Worm (Caenorhabditis elegans) whole organism, young adult: ENCODE measurements around the gene timm-17B.2.
A peak's percentile ranks its signal among the peaks of the same experiment; 100 is the strongest.

Experiments used
- B0019.2 ChIP-seq: fragments of 200-800 bp; sonication (Bioruptor generic); conservative IDR thresholded peaks from 2 replicates; pipeline ENCODE4 v1.3.6; 2022; ENCODE audit warnings: missing genetic modification reagents, missing genetic modification characterization, missing compliant biosample characterization
- B0261.1 ChIP-seq: sonication (generic microtip); optimal IDR thresholded peaks from 2 replicates; lab custom pipeline; 2016; ENCODE audit warnings: mild to moderate bottlenecking, missing genetic modification characterization, moderate library complexity, missing compliant biosample characterization
- B0336.3 ChIP-seq: fragments of 200-800 bp; sonication (Bioruptor generic); IDR thresholded peaks from 2 replicates; pipeline ENCODE4 v1.3.6; 2022; ENCODE audit warnings: missing genetic modification characterization, missing compliant biosample characterization
- C06A6.2 ChIP-seq: fragments of 200-800 bp; sonication (Bioruptor generic); conservative IDR thresholded peaks from 2 replicates; pipeline ENCODE4 v1.3.6; 2022; ENCODE audit warnings: missing genetic modification characterization, missing compliant biosample characterization
- C17E4.6 ChIP-seq: fragments of 200-800 bp; sonication (Bioruptor generic); IDR thresholded peaks from 2 replicates; pipeline ENCODE4 v1.3.6; 2022; ENCODE audit warnings: missing genetic modification reagents, missing genetic modification characterization, missing compliant biosample characterization
- F10E7.11 ChIP-seq: sonication (generic microtip); optimal IDR thresholded peaks from 2 replicates; lab custom pipeline; 2017; ENCODE audit warnings: mild to moderate bottlenecking, missing genetic modification characterization, moderate library complexity, missing compliant biosample characterization
- F23B12.7 ChIP-seq: sonication (generic microtip); optimal IDR thresholded peaks from 2 replicates; lab custom pipeline; 2017; ENCODE audit warnings: missing genetic modification characterization, mild to moderate bottlenecking, missing compliant biosample characterization, antibody characterized with exemption, moderate library complexity; ENCODE audit not compliant: insufficient read depth
- F39B2.1 ChIP-seq: fragments of 200-800 bp; sonication (Bioruptor generic); IDR thresholded peaks from 2 replicates; pipeline ENCODE4 v1.3.6; 2022; ENCODE audit warnings: missing genetic modification reagents, missing genetic modification characterization, missing compliant biosample characterization
- F49E8.2 ChIP-seq: sonication (generic microtip); optimal IDR thresholded peaks from 3 replicates; lab custom pipeline; 2017; ENCODE audit warnings: missing genetic modification characterization, mild to moderate bottlenecking, missing compliant biosample characterization, antibody characterized with exemption, moderate library complexity; ENCODE audit not compliant: insufficient read depth
- F57C9.4 ChIP-seq: sonication (generic microtip); optimal IDR thresholded peaks from 2 replicates; lab custom pipeline; 2017; ENCODE audit warnings: mild to moderate bottlenecking, missing genetic modification characterization, missing compliant biosample characterization
- K11D2.4 ChIP-seq: fragments of 200-800 bp; sonication (Bioruptor generic); IDR thresholded peaks from 2 replicates; pipeline ENCODE4 v1.3.6; 2022; ENCODE audit warnings: missing genetic modification reagents, missing genetic modification characterization, missing compliant biosample characterization
- T26A5.8 ChIP-seq: sonication (generic microtip); optimal IDR thresholded peaks from 2 replicates; lab custom pipeline; 2016; ENCODE audit warnings: missing genetic modification characterization, missing compliant biosample characterization
- Y53F4B.3 ChIP-seq: fragments of 200-800 bp; sonication (Bioruptor generic); IDR thresholded peaks from 2 replicates; pipeline ENCODE4 v1.3.6; 2022; ENCODE audit warnings: missing genetic modification reagents, missing genetic modification characterization, missing compliant biosample characterization
- Y79H2A.3 ChIP-seq: fragments of 200-800 bp; sonication (Bioruptor generic); conservative IDR thresholded peaks from 2 replicates; pipeline ENCODE4 v1.3.6; 2022; ENCODE audit warnings: missing genetic modification reagents, missing genetic modification characterization, missing compliant biosample characterization
- Y95B8A.8 ChIP-seq: fragments of 200-800 bp; sonication (Bioruptor generic); IDR thresholded peaks from 2 replicates; pipeline ENCODE4 v1.3.6; 2022; ENCODE audit warnings: missing genetic modification reagents, missing genetic modification characterization, missing compliant biosample characterization
- ZK185.1 ChIP-seq: sonication (generic microtip); optimal IDR thresholded peaks from 2 replicates; lab custom pipeline; 2016; ENCODE audit warnings: mild to moderate bottlenecking, missing genetic modification characterization, missing compliant biosample characterization; ENCODE audit not compliant: poor library complexity, severe bottlenecking
- ama-1 ChIP-seq, 3 experiments: fragments of 150-350 bp in 1 of 3; sonication (generic microtip) in 2 of 3; optimal IDR thresholded peaks; 2 replicates each; lab custom pipeline; 2014 to 2018; ENCODE audit warnings: missing biosample characterization in 2 of 3, missing genetic modification characterization in 2 of 3, missing genetic modification reagents in 2 of 3
- attf-3 ChIP-seq: fragments of 200-800 bp; sonication (Bioruptor generic); conservative IDR thresholded peaks from 2 replicates; pipeline ENCODE4 v1.3.6; 2022; ENCODE audit warnings: missing genetic modification reagents, missing genetic modification characterization, missing compliant biosample characterization
- attf-5 ChIP-seq: fragments of 200-800 bp; sonication (Bioruptor generic); optimal IDR thresholded peaks from 2 replicates; lab custom pipeline; 2018; ENCODE audit warnings: mild to moderate bottlenecking, missing genetic modification characterization, missing compliant biosample characterization
- attf-6 ChIP-seq: fragments of 200-800 bp; sonication (Bioruptor generic); IDR thresholded peaks from 2 replicates; pipeline ENCODE4 v1.3.6; 2022; ENCODE audit warnings: missing genetic modification reagents, missing genetic modification characterization, missing compliant biosample characterization
- bed-1 ChIP-seq: fragments of 200-800 bp; sonication (Bioruptor generic); IDR thresholded peaks from 2 replicates; pipeline ENCODE4 v1.3.6; 2022; ENCODE audit warnings: missing genetic modification reagents, missing genetic modification characterization, missing compliant biosample characterization
- cebp-2 ChIP-seq: fragments of 200-800 bp; sonication (Bioruptor generic); IDR thresholded peaks from 2 replicates; pipeline ENCODE4 v1.3.6; 2022; ENCODE audit warnings: missing genetic modification characterization, missing compliant biosample characterization
- ceh-100 ChIP-seq: fragments of 200-800 bp; sonication (Bioruptor generic); IDR thresholded peaks from 2 replicates; pipeline ENCODE4 v1.3.6; 2022; ENCODE audit warnings: missing genetic modification reagents, missing genetic modification characterization, missing compliant biosample characterization
- dox-1 ChIP-seq: fragments of 200-800 bp; sonication (Bioruptor generic); IDR thresholded peaks from 2 replicates; pipeline ENCODE4 v1.3.6; 2022; ENCODE audit warnings: missing genetic modification reagents, missing genetic modification characterization, missing compliant biosample characterization
- egl-18 ChIP-seq: fragments of 200-800 bp; sonication (Bioruptor generic); IDR thresholded peaks from 2 replicates; pipeline ENCODE4 v1.3.6; 2022; ENCODE audit warnings: missing genetic modification reagents, missing genetic modification characterization, missing compliant biosample characterization
- ets-4 ChIP-seq: fragments of 200-800 bp; sonication (Bioruptor generic); optimal IDR thresholded peaks from 2 replicates; lab custom pipeline; 2018; ENCODE audit warnings: mild to moderate bottlenecking, missing genetic modification characterization, missing compliant biosample characterization
- hlh-12 ChIP-seq: sonication (generic microtip); optimal IDR thresholded peaks from 2 replicates; lab custom pipeline; 2016; ENCODE audit warnings: missing genetic modification characterization, missing compliant biosample characterization
- hlh-26 ChIP-seq: fragments of 200-800 bp; sonication (Bioruptor generic); conservative IDR thresholded peaks from 2 replicates; pipeline ENCODE4 v1.3.6; 2022; ENCODE audit warnings: missing genetic modification reagents, missing genetic modification characterization, missing compliant biosample characterization
- hsf-1 ChIP-seq: fragments of 200-800 bp; sonication (Bioruptor generic); IDR thresholded peaks from 2 replicates; pipeline ENCODE4 v1.3.6; 2022; ENCODE audit warnings: missing genetic modification reagents, missing genetic modification characterization, missing compliant biosample characterization
- lsl-1 ChIP-seq: fragments of 200-800 bp; sonication (Bioruptor generic); optimal IDR thresholded peaks from 2 replicates; lab custom pipeline; 2018; ENCODE audit warnings: mild to moderate bottlenecking, missing genetic modification characterization, moderate library complexity, missing compliant biosample characterization
- madf-10 ChIP-seq: sonication (generic microtip); optimal IDR thresholded peaks from 2 replicates; lab custom pipeline; 2016; ENCODE audit warnings: mild to moderate bottlenecking, missing genetic modification characterization, missing compliant biosample characterization
- mel-28 ChIP-seq: sonication (generic microtip); optimal IDR thresholded peaks from 2 replicates; lab custom pipeline; 2016; ENCODE audit warnings: borderline replicate concordance, mild to moderate bottlenecking, missing genetic modification characterization, missing compliant biosample characterization
- nfya-1 ChIP-seq: sonication (generic microtip); optimal IDR thresholded peaks from 2 replicates; lab custom pipeline; 2017; ENCODE audit warnings: antibody characterized with exemption, missing compliant biosample characterization, missing genetic modification characterization, borderline replicate concordance; ENCODE audit not compliant: insufficient read depth
- nfya-2 ChIP-seq: fragments of 200-800 bp; sonication (Bioruptor generic); IDR thresholded peaks from 2 replicates; pipeline ENCODE4 v1.3.6; 2022; ENCODE audit warnings: missing genetic modification reagents, missing genetic modification characterization, missing compliant biosample characterization
- nhr-179 ChIP-seq: sonication (generic microtip); optimal IDR thresholded peaks from 2 replicates; lab custom pipeline; 2016; ENCODE audit warnings: mild to moderate bottlenecking, missing genetic modification characterization, missing compliant biosample characterization
- rec-8 ChIP-seq, 2 experiments: sonication (generic microtip); optimal IDR thresholded peaks; 2 replicates each; lab custom pipeline; 2016; ENCODE audit warnings: mild to moderate bottlenecking in 2 of 2, missing genetic modification characterization in 2 of 2, missing genetic modification reagents in 2 of 2, missing genotype in 2 of 2, missing biosample characterization in 1 of 2, missing compliant biosample characterization in 1 of 2, moderate library complexity in 1 of 2
- rpc-1 ChIP-seq, 2 experiments: fragments of 150-350 bp in 1 of 2; sonication (generic microtip) in 1 of 2; optimal IDR thresholded peaks; 2 replicates each; lab custom pipeline; 2014 to 2018; ENCODE audit warnings: missing biosample characterization in 1 of 2, missing genetic modification characterization in 1 of 2, missing genetic modification reagents in 1 of 2, missing genotype in 1 of 2
- sdz-38 ChIP-seq: sonication (generic microtip); optimal IDR thresholded peaks from 2 replicates; lab custom pipeline; 2016; ENCODE audit warnings: missing genotype, missing genetic modification characterization, missing compliant biosample characterization
- snpc-1.3 ChIP-seq: sonication (generic microtip); optimal IDR thresholded peaks from 2 replicates; lab custom pipeline; 2017; ENCODE audit warnings: missing genetic modification characterization, mild to moderate bottlenecking, missing compliant biosample characterization, antibody characterized with exemption, moderate library complexity, missing genotype, missing genetic modification reagents; ENCODE audit not compliant: insufficient read depth
- snpc-4 ChIP-seq, 5 experiments: fragments of 150-350 bp in 1 of 5; sonication (generic microtip) in 4 of 5; optimal IDR thresholded peaks; 2 replicates each; lab custom pipeline; 2014 to 2018; ENCODE audit warnings: missing genetic modification characterization in 5 of 5, missing biosample characterization in 3 of 5, antibody characterized with exemption in 2 of 5, mild to moderate bottlenecking in 2 of 5, missing compliant biosample characterization in 2 of 5, missing genotype in 2 of 5, moderate library complexity in 2 of 5, missing genetic modification reagents in 1 of 5
- xnd-1 ChIP-seq: sonication (generic microtip); optimal IDR thresholded peaks from 2 replicates; lab custom pipeline; 2016; ENCODE audit warnings: missing genotype, missing genetic modification reagents, missing genetic modification characterization, missing compliant biosample characterization
- ztf-25 ChIP-seq: fragments of 200-800 bp; sonication (Bioruptor generic); IDR thresholded peaks from 2 replicates; pipeline ENCODE4 v1.3.6; 2022; ENCODE audit warnings: missing genetic modification reagents, missing genetic modification characterization, missing compliant biosample characterization
- ztf-26 ChIP-seq: sonication (generic microtip); optimal IDR thresholded peaks from 2 replicates; lab custom pipeline; 2017; ENCODE audit warnings: missing genetic modification characterization, missing compliant biosample characterization
- ztf-28 ChIP-seq: fragments of 200-800 bp; sonication (Bioruptor generic); IDR thresholded peaks from 2 replicates; pipeline ENCODE4 v1.3.6; 2022; ENCODE audit warnings: missing genetic modification reagents, missing genetic modification characterization, missing compliant biosample characterization
- ztf-3 ChIP-seq: fragments of 200-800 bp; sonication (Bioruptor generic); optimal IDR thresholded peaks from 2 replicates; lab custom pipeline; 2018; ENCODE audit warnings: mild to moderate bottlenecking, missing genetic modification characterization, missing compliant biosample characterization

The timm-17B.2 gene

DNA sequence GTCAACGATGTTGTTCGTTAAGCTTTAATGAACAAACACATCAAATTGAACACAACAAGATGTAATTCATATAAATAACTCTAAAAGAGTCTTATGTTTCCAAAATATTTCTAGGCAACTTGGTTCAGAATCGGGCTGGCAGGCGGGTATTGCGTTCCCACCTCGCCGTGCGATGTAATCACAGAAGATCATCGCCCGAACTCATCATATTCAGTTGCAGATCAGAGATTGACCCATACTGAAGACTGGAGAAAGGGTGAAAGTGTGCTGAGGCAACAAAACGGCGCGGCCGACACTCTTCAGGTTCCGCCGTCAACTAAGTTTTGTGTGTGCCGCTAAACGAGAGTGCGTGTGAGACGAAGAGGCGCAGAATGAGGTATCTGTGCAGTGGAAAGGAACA lies 32.0 kb downstream of the timm-17B.2 start (continued):
- TF ChIP-seq ceh-100 (GFP tag; lab: Robert Waterston, UW) (peak; percentile 76), egl-18 (0 out of 2 replicates have a peak, but pooled peaks have one; percentile 35), ets-4 (GFP tag; lab: Kevin White, UChicago) (peak; percentile 74), Y79H2A.3 (GFP tag; lab: Robert Waterston, UW) (0 out of 2 replicates have a peak, but pooled peaks have one; percentile 16), ama-1 (optimal IDR thresholded peaks at IDR 0.05; lab: Kevin White, UChicago) (peak; percentile 72), ama-1 (GFP tag; optimal IDR thresholded peaks at IDR 0.05; lab: Kevin White, UChicago) (no peak), sdz-38 (tag; lab: Kevin White, UChicago) (no peak), rec-8 (tag; optimal IDR thresholded peaks at IDR 0.05; lab: Kevin White, UChicago) (peak in 1 of 2 experiments; percentile 20), K11D2.4 (GFP tag; lab: Robert Waterston, UW) (peak; percentile 61), rpc-1 (optimal IDR thresholded peaks at IDR 0.05; lab: Kevin White, UChicago) (no peak), rpc-1 (tag; optimal IDR thresholded peaks at IDR 0.05; lab: Kevin White, UChicago) (peak; percentile 18), attf-6 (GFP tag; lab: Robert Waterston, UW) (peak; percentile 91), hlh-26 (GFP tag; lab: Robert Waterston, UW) (no peak), F57C9.4 (no peak), F10E7.11 (tag; lab: Kevin White, UChicago) (peak; percentile 59), Y95B8A.8 (GFP tag; lab: Robert Waterston, UW) (peak; percentile 70; the same call in 1 of the 2 replicates), C17E4.6 (GFP tag; lab: Robert Waterston, UW) (peak; percentile 95), ZK185.1 (peak; percentile 85), B0336.3 (GFP tag; lab: Robert Waterston, UW) (peak; percentile 98), attf-5 (GFP tag; lab: Kevin White, UChicago) (peak; percentile 57), hlh-12 (no peak), xnd-1 (tag; lab: Kevin White, UChicago) (peak; percentile 57), T26A5.8 (tag; lab: Kevin White, UChicago) (no peak), madf-10 (peak; percentile 75), bed-1 (GFP tag; lab: Robert Waterston, UW) (no peak), B0019.2 (GFP tag; lab: Robert Waterston, UW) (peak; percentile 85), hsf-1 (GFP tag; lab: Robert Waterston, UW) (peak; percentile 87), ztf-25 (GFP tag; lab: Robert Waterston, UW) (peak; percentile 60; the same call in 1 of the 2 replicates), ztf-3 (GFP tag; lab: Kevin White, UChicago) (peak; percentile 38), attf-3 (GFP tag; lab: Robert Waterston, UW) (peak; percentile 65), dox-1 (GFP tag; lab: Robert Waterston, UW) (peak; percentile 98; the same call in 1 of the 2 replicates), C06A6.2 (GFP tag; lab: Robert Waterston, UW) (0 out of 2 replicates have a peak, but pooled peaks have one; percentile 25), cebp-2 (GFP tag; lab: Robert Waterston, UW) (peak; percentile 80; the same call in 1 of the 2 replicates), ztf-26 (peak; percentile 77), ztf-28 (GFP tag; lab: Robert Waterston, UW) (peak; percentile 40; the same call in 1 of the 2 replicates), lsl-1 (GFP tag; lab: Kevin White, UChicago) (peak; percentile 87), nhr-179 (tag; lab: Kevin White, UChicago) (no peak), nfya-2 (GFP tag; lab: Robert Waterston, UW) (no peak), F39B2.1 (GFP tag; lab: Robert Waterston, UW) (peak; percentile 74), snpc-1.3 (tag; lab: Kevin White, UChicago) (peak; percentile 95), snpc-4 (GFP tag; optimal IDR thresholded peaks at IDR 0.05; lab: Kevin White, UChicago) (peak; percentile 99), snpc-4 (tag; optimal IDR thresholded peaks at IDR 0.05; lab: Kevin White, UChicago) (peak; percentile 99 to 100 (median 99)), Y53F4B.3 (peak; percentile 51; the same call in 1 of the 2 replicates), nfya-1 (tag; lab: Kevin White, UChicago) (no peak), B0261.1 (tag; lab: Kevin White, UChicago) (peak; percentile 41), mel-28 (tag; lab: Kevin White, UChicago) (no peak), F23B12.7 (tag; lab: Kevin White, UChicago) (peak; percentile 63), F49E8.2 (tag; lab: Kevin White, UChicago) (peak; percentile 92)
